Worm (Caenorhabditis elegans): ENCODE measurements around the gene lgc-52.

Gene lgc-52

DNA sequence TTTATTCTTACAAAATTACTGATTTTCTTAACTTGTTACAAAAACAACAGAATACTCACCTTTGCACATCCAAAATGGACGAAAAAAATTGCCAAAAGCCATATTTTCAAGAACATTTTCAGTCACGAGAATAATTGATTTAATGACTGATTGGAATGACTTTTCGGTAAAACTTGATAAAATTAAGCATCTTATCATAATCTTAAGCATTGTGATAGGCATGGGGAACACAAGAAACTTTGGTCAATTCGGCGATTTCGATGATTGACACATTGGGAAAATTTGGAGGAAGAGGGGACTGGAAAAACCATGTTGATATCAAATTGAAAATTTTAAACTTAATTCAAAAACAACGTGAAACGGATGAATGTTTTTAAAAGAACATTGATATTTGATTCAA is 20.5 kb upstream of the lgc-52 start, which contains the start of gene Y40H7A.10:
Gene Y40H7A.10, minus strand, starts transcription at position 128 of the 400 bp plus-strand sequence.
- TF ChIP-seq mdl-1 (tag; optimal IDR thresholded peaks at IDR 0.05) (no peak), ces-1 (GFP tag; optimal IDR thresholded peaks at IDR 0.05) (no peak), dmd-6 (GFP tag; IDR thresholded peaks at IDR 0.05) (peak; percentile 77), dve-1 (tag; optimal IDR thresholded peaks at IDR 0.05; ENCODE audit: insufficient read depth) (peak; percentile 43), T20F7.1 (GFP tag; optimal IDR thresholded peaks at IDR 0.05) (peak; percentile 3)

DNA sequence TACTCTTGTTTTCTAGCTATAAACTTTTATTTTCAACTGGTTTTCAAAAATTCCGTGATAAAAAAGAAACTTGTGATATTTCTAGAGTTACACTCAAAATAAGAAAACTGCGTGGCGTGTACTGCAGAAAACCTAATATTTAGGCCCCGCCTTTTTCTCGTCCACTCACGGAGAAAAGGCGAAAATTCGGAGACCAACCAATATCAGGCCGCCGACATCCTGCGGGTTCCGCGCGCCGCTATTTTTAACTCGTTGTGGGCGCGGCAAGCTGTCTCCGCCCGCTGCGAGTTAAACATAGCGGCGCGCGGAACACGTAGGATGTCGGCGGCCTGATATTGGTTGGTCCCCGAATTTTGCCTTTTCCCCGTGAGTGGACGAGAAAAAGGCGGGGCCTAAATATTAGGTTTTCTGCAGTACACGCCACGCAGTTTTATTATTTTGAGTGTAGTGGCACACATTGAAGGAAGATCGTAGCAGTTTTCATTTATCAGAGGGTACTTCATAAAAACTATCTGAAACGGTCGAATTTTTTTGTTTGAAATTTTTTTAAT is 17.7 kb upstream of the lgc-52 start:
- TF ChIP-seq snpc-1.2 (GFP tag; IDR thresholded peaks at IDR 0.05) = peak; percentile 90

DNA sequence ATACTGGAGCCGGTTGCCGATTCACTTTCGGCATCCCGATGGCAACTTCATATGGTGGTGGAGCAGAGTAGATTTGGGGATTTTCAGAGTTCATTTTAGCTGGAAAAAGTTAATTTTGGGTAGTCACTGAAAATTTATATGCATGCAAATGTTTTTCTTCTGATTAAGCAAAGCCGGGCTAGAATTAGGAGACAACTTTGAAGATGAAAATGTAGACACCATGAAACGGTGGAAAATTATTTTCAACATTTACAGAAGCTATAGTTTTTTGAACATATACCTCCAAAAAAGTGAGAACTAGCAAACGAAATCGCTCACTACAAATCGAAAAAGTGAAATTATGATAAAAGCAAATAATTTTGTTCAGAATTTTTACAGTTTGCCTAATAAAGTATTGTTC is 15.7 kb upstream of the lgc-52 start, which contains the start of gene Y40H7A.11:
Gene Y40H7A.11, minus strand, starts transcription at position 101 of the 400 bp plus-strand sequence.
- TF ChIP-seq lin-29 (GFP tag; IDR thresholded peaks at IDR 0.05) (no peak), jun-1 (tag; optimal IDR thresholded peaks at IDR 0.05) (no peak), snpc-1.2 (GFP tag; IDR thresholded peaks at IDR 0.05) (peak; percentile 53), ztf-11 (tag; optimal IDR thresholded peaks at IDR 0.05) (no peak), hlh-30 (tag; optimal IDR thresholded peaks at IDR 0.05; ENCODE audit: insufficient read depth) (no peak)

DNA sequence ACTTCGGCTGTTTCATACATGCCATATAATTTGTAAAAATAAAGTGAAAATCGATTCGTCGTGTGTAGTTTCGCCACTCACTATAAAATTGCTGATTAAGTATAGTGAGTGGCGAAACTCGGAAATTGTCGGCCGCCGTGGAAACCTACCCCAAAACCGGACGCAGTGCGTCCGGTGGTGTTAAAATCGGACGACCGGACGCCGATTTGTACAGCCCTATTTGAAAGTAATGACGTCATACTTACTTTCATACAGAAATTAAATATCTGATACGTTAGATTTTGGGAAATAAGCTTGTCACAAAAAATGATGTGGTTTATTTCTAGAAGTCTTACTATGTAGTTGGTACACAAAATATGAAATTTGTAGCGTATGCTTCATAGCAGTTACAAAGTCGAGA is 1.7 kb upstream of the lgc-52 start:
- TF ChIP-seq F49E8.2 (tag; optimal IDR thresholded peaks at IDR 0.05; ENCODE audit: borderline replicate concordance) (peak; percentile 58), snpc-1.2 (GFP tag; IDR thresholded peaks at IDR 0.05) (peak; percentile 100), pqm-1 (tag; optimal IDR thresholded peaks at IDR 0.05) (no peak), mdt-29 (GFP tag; IDR thresholded peaks at IDR 0.05) (peak; percentile 83), lin-38 (GFP tag; IDR thresholded peaks at IDR 0.05) (peak; percentile 53), fos-1 (tag; optimal IDR thresholded peaks at IDR 0.05) (no peak), snpc-4 (tag; optimal IDR thresholded peaks at IDR 0.05) (peak; percentile 71)

DNA sequence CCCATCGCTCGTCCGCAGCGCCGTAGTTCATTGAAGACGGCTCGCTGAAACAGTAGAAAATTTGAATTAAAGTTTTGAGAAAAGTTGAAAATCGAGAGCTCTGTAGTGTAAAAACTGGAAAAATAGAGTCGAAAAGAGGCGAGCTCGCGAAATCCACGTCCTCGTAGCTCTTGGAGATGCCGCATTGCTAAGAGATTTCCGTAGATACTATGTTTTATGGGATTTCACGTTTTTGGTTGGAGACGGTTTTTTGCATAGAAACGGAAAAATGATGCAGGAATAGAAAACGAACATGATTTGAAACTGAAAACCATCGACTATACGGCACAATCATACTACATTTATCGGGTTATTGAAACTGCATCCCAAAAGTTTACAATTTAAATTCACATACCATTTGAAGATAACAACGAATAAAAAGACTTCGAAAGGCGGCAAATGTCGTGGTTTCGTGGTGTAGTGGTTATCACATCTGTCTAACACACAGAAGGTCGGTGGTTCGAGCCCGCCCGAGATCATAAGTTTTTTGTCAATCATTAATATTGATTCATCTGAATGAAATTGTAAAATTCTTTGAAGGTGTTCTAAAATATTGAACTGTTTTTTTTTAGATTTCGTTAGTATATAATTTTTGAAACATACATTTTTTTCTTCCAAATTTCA is 849 bp upstream of the lgc-52 start, which contains the start of gene pkd-2:
Gene pkd-2, minus strand, starts transcription at position 51 of the 663 bp plus-strand sequence.
- peak; percentile 86 for TF ChIP-seq aha-1 (tag)
- TF ChIP-seq R02D3.7 (tag; optimal IDR thresholded peaks at IDR 0.05) = no peak
- TF ChIP-seq ces-1 (GFP tag; optimal IDR thresholded peaks at IDR 0.05) = no peak
- TF ChIP-seq dpl-1 (GFP tag; optimal IDR thresholded peaks at IDR 0.05) = no peak
- no peak; the same call in 1 of the 2 replicates for TF ChIP-seq pha-4 (GFP tag; IDR thresholded peaks at IDR 0.05)
- TF ChIP-seq pha-4 (tag; optimal IDR thresholded peaks at IDR 0.05) = no peak
- no peak for TF ChIP-seq ceh-28 (tag; optimal IDR thresholded peaks at IDR 0.05)
- peak; percentile 49 for TF ChIP-seq T20F7.1 (GFP tag; optimal IDR thresholded peaks at IDR 0.05)
- no peak for TF ChIP-seq nhr-42 (GFP tag; IDR thresholded peaks at IDR 0.05)
- peak; percentile 51; the same call in 1 of the 2 replicates for TF ChIP-seq mdt-29 (GFP tag; IDR thresholded peaks at IDR 0.05)
- TF ChIP-seq lin-38 (GFP tag; IDR thresholded peaks at IDR 0.05) = peak; percentile 43; the same call in 1 of the 2 replicates
- peak; percentile 99 for TF ChIP-seq snpc-1.2 (GFP tag; IDR thresholded peaks at IDR 0.05)
- peak in 1 of 2 experiments; percentile 24 for TF ChIP-seq daf-16 (GFP tag; optimal IDR thresholded peaks at IDR 0.05)
- TF ChIP-seq daf-16 (tag; optimal IDR thresholded peaks at IDR 0.05) = no peak
- TF ChIP-seq lin-13 (GFP tag; optimal IDR thresholded peaks at IDR 0.05) = no peak
- no peak for TF ChIP-seq nhr-10 (tag; optimal IDR thresholded peaks at IDR 0.05)

DNA sequence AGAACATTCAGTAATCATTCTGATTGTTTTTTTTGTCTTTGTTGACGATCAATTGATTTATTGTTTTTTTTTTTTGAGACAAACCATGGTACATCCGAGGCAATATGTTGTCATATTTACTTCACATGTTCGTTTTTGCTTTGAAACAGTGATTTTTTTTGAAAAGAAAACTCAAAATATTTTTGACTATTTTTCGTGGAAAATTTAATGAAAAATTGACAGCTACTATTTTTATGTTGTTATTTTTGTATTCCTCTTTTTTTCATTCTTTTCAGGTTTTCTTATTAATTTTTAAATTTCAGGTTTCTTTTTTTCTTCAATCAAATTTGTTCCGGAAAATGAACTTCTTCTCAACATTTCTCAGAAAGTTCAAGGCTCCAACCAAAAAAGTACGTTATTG is 9.7 kb downstream of the lgc-52 start, which contains the start of gene Y73F8A.36:
Gene Y73F8A.36, plus strand, starts transcription at position 301 of the 400 bp plus-strand sequence.
- TF ChIP-seq dve-1 (tag; optimal IDR thresholded peaks at IDR 0.05; ENCODE audit: insufficient read depth) (no peak), zip-11 (GFP tag; IDR thresholded peaks at IDR 0.05) (no peak), R02D3.7 (tag; optimal IDR thresholded peaks at IDR 0.05) (no peak), spr-1 (tag; optimal IDR thresholded peaks at IDR 0.05) (no peak), snpc-1.2 (GFP tag; IDR thresholded peaks at IDR 0.05) (no peak), hlh-11 (tag; optimal IDR thresholded peaks at IDR 0.05) (no peak)

All from whole organism, L4 larva.